Worm (Caenorhabditis elegans) whole organism, young adult: ENCODE results near the gene F27E5.3.

Experiments used
- hlh-12 ChIP-seq: sonication (generic microtip); optimal IDR thresholded peaks from 2 replicates; lab custom pipeline; 2016; ENCODE audit warnings: missing genetic modification characterization, missing compliant biosample characterization
- let-526 ChIP-seq: fragments of 200-800 bp; sonication (Bioruptor generic); IDR thresholded peaks from 2 replicates; pipeline ENCODE4 v1.3.6; 2022; ENCODE audit warnings: missing genetic modification reagents, missing genetic modification characterization, missing compliant biosample characterization
- lsy-27 ChIP-seq: sonication (generic microtip); optimal IDR thresholded peaks from 2 replicates; lab custom pipeline; 2017; ENCODE audit warnings: missing genetic modification characterization, mild to moderate bottlenecking, missing compliant biosample characterization, antibody characterized with exemption, missing genotype, borderline replicate concordance; ENCODE audit not compliant: insufficient read depth
- madf-6 ChIP-seq: fragments of 200-800 bp; sonication (Bioruptor generic); IDR thresholded peaks from 2 replicates; pipeline ENCODE4 v1.3.6; 2022; ENCODE audit warnings: missing genetic modification reagents, missing genetic modification characterization, missing compliant biosample characterization
- rec-8 ChIP-seq, 2 experiments: sonication (generic microtip); optimal IDR thresholded peaks; 2 replicates each; lab custom pipeline; 2016; ENCODE audit warnings: mild to moderate bottlenecking in 2 of 2, missing genetic modification characterization in 2 of 2, missing genetic modification reagents in 2 of 2, missing genotype in 2 of 2, missing biosample characterization in 1 of 2, missing compliant biosample characterization in 1 of 2, moderate library complexity in 1 of 2
- sptf-2 ChIP-seq: fragments of 200-800 bp; sonication (Bioruptor generic); optimal IDR thresholded peaks from 2 replicates; lab custom pipeline; 2018; ENCODE audit warnings: mild to moderate bottlenecking, missing genetic modification characterization, missing compliant biosample characterization
- unc-62 ChIP-seq: fragments of 150-350 bp; optimal IDR thresholded peaks from 2 replicates; lab custom pipeline; 2014; ENCODE audit warnings: missing biosample characterization, missing genetic modification reagents, missing genetic modification characterization

- TF ChIP-seq let-526 (GFP tag; lab: Robert Waterston, UW) (no peak), hlh-12 (tag; lab: Kevin White, UChicago) (no peak), rec-8 (tag; optimal IDR thresholded peaks at IDR 0.05; lab: Kevin White, UChicago) (no peak), lsy-27 (tag; lab: Kevin White, UChicago) (no peak), madf-6 (GFP tag; lab: Robert Waterston, UW) (no peak), sptf-2 (GFP tag; lab: Kevin White, UChicago) (no peak), unc-62 (GFP tag; lab: Kevin White, UChicago) (no peak)
Measured at ce11 chrII:10139177-10139640, 4.8 kb downstream of the F27E5.3 start, which contains the start of gene asah-2.
